Fruit fly (Drosophila melanogaster): ENCODE measurements around the gene Or10a.

Or10a gene

dm6 chrX:11454189-11454882 lies 37.1 kb upstream of the Or10a start, which contains the start of the genes Evi5 and HP5 (continued):
- no peak for TF ChIP-seq ss (GFP tag; optimal IDR thresholded peaks at IDR 0.05)
- peak; percentile 13 for TF ChIP-seq Sox15 (GFP tag; optimal IDR thresholded peaks at IDR 0.05)
- TF ChIP-seq Eip93F (GFP tag; optimal IDR thresholded peaks at IDR 0.05) = peak; percentile 27
- no peak for TF ChIP-seq CG9139 (GFP tag; optimal IDR thresholded peaks at IDR 0.05)
- TF ChIP-seq Hr38 (GFP tag; optimal IDR thresholded peaks at IDR 0.05) = no peak
- TF ChIP-seq Ets96B (tag; optimal IDR thresholded peaks at IDR 0.05) = no peak
- TF ChIP-seq CG10669 (GFP tag; optimal IDR thresholded peaks at IDR 0.05) = peak; percentile 22
- TF ChIP-seq CG7368 (GFP tag; optimal IDR thresholded peaks at IDR 0.05) = no peak
- no peak for TF ChIP-seq CG16779 (tag; optimal IDR thresholded peaks at IDR 0.05)
- peak; percentile 48 for TF ChIP-seq Hr4 (GFP tag; optimal IDR thresholded peaks at IDR 0.05)
- TF ChIP-seq CG31627 (GFP tag; optimal IDR thresholded peaks at IDR 0.05) = peak; percentile 55
- no peak for TF ChIP-seq Eip75B (GFP tag; optimal IDR thresholded peaks at IDR 0.05)
- peak; percentile 48 for TF ChIP-seq Hr39 (GFP tag; optimal IDR thresholded peaks at IDR 0.05)
- peak; percentile 25 for TF ChIP-seq CG6854 (GFP tag; optimal IDR thresholded peaks at IDR 0.05)
- no peak for TF ChIP-seq Smox (GFP tag; optimal IDR thresholded peaks at IDR 0.05)
- no peak for TF ChIP-seq fkh (GFP tag; optimal IDR thresholded peaks at IDR 0.05)
- no peak for TF ChIP-seq net (GFP tag; optimal IDR thresholded peaks at IDR 0.05)
- TF ChIP-seq CG6792 (GFP tag; optimal IDR thresholded peaks at IDR 0.05) = no peak
- peak; percentile 99 for TF ChIP-seq CG1621 (tag; optimal IDR thresholded peaks at IDR 0.05)
- TF ChIP-seq acj6 (GFP tag; optimal IDR thresholded peaks at IDR 0.05) = peak; percentile 71
- peak; percentile 17 for TF ChIP-seq Sox14 (GFP tag; optimal IDR thresholded peaks at IDR 0.05)
- peak; percentile 28 for TF ChIP-seq OdsH (GFP tag; optimal IDR thresholded peaks at IDR 0.05)
- TF ChIP-seq topi (GFP tag; optimal IDR thresholded peaks at IDR 0.05) = peak; percentile 34
- no peak for TF ChIP-seq CG8119 (GFP tag; IDR thresholded peaks at IDR 0.05)
- peak; percentile 72; the same call in 2 of the 3 replicates for TF ChIP-seq eg (GFP tag; IDR thresholded peaks at IDR 0.05)
- peak; percentile 6 for TF ChIP-seq CG3032 (tag; optimal IDR thresholded peaks at IDR 0.05)
- no peak for TF ChIP-seq spab (GFP tag; optimal IDR thresholded peaks at IDR 0.05)
- TF ChIP-seq CG8319 (GFP tag; optimal IDR thresholded peaks at IDR 0.05) = no peak
- TF ChIP-seq CG10631 (GFP tag; optimal IDR thresholded peaks at IDR 0.05) = peak; percentile 32
- TF ChIP-seq esn (GFP tag; optimal IDR thresholded peaks at IDR 0.05) = peak; percentile 6
- peak; percentile 34 for TF ChIP-seq cyc (GFP tag; optimal IDR thresholded peaks at IDR 0.05)
- peak; percentile 47 for TF ChIP-seq dsx (GFP tag; optimal IDR thresholded peaks at IDR 0.05; ENCODE audit: poor library complexity, severe bottlenecking)
- no peak for TF ChIP-seq CG34406 (GFP tag; optimal IDR thresholded peaks at IDR 0.05)

- TF ChIP-seq net (GFP tag; optimal IDR thresholded peaks at IDR 0.05) (no peak), CG9139 (GFP tag; optimal IDR thresholded peaks at IDR 0.05) (no peak), Lpt (GFP tag; optimal IDR thresholded peaks at IDR 0.05) (no peak), Met (GFP tag; optimal IDR thresholded peaks at IDR 0.05) (no peak), Eip78C (GFP tag) (no peak), Sox102F (GFP tag; optimal IDR thresholded peaks at IDR 0.05) (no peak), CG4318 (GFP tag; optimal IDR thresholded peaks at IDR 0.05) (no peak), pdm3 (GFP tag; optimal IDR thresholded peaks at IDR 0.05) (no peak), fkh (GFP tag; optimal IDR thresholded peaks at IDR 0.05) (no peak), CG3919 (GFP tag; optimal IDR thresholded peaks at IDR 0.05) (no peak), CG16779 (tag; optimal IDR thresholded peaks at IDR 0.05) (no peak), CG8632 (GFP tag; optimal IDR thresholded peaks at IDR 0.05) (no peak), OdsH (GFP tag; optimal IDR thresholded peaks at IDR 0.05) (no peak), Gug (GFP tag; IDR thresholded peaks at IDR 0.05) (no peak)
Observed at dm6 chrX:11453638-11454037, 36.4 kb upstream of the Or10a start.

Measured in whole organism, prepupa.